Worm (Caenorhabditis elegans) whole organism, late embryonic: Measurements from ENCODE around the gene C13G5.2.

Experiments
- ahr-1 ChIP-seq: sonication (generic microtip); optimal IDR thresholded peaks from 2 replicates; lab custom pipeline; 2016; ENCODE audit warnings: missing genetic modification characterization, missing compliant biosample characterization
- ceh-9 ChIP-seq: sonication (generic microtip); optimal IDR thresholded peaks from 2 replicates; lab custom pipeline; 2016; ENCODE audit warnings: mild to moderate bottlenecking, missing genetic modification characterization, inconsistent platforms, missing compliant biosample characterization
- fkh-10 ChIP-seq: fragments of 150-350 bp; optimal IDR thresholded peaks from 2 replicates; lab custom pipeline; 2014; ENCODE audit warnings: missing biosample characterization, missing genetic modification reagents, missing genetic modification characterization
- gmeb-2 ChIP-seq: sonication (generic microtip); optimal IDR thresholded peaks from 2 replicates; lab custom pipeline; 2016; ENCODE audit warnings: missing genetic modification characterization, inconsistent platforms, missing compliant biosample characterization
- nfya-1 ChIP-seq: sonication (generic microtip); optimal IDR thresholded peaks from 2 replicates; lab custom pipeline; 2017; ENCODE audit warnings: missing genetic modification characterization, mild to moderate bottlenecking, missing compliant biosample characterization, antibody characterized with exemption, moderate library complexity
- nhr-11 ChIP-seq: fragments of 150-350 bp; optimal IDR thresholded peaks from 2 replicates; lab custom pipeline; 2014; ENCODE audit warnings: missing biosample characterization, missing genetic modification characterization
- unc-55 ChIP-seq: sonication (generic microtip); optimal IDR thresholded peaks from 2 replicates; lab custom pipeline; 2017; ENCODE audit warnings: missing biosample characterization, missing genetic modification reagents, missing genetic modification characterization

ce11 chrIII:8652112-8652694 is 33.9 kb upstream of the C13G5.2 start:
- TF ChIP-seq fkh-10 (GFP tag; lab: Kevin White, UChicago) (no peak), ceh-9 (tag; lab: Kevin White, UChicago) (no peak), nhr-11 (tag; lab: Kevin White, UChicago) (no peak), gmeb-2 (tag; lab: Kevin White, UChicago) (no peak), ahr-1 (tag; lab: Kevin White, UChicago) (no peak), unc-55 (no peak), nfya-1 (no peak)
